Fruit fly (Drosophila melanogaster) whole organism, embryonic: ENCODE results near the gene CG44271.

Experiments used
- Bteb2 ChIP-seq: fragments of 200-800 bp; sonication (Bioruptor generic); optimal IDR thresholded peaks from 2 replicates; lab custom pipeline; 2016; ENCODE audit warnings: missing biosample characterization, missing genetic modification characterization
- C15 ChIP-seq: fragments of 200-800 bp; sonication (Bioruptor generic); IDR thresholded peaks from 3 replicates; pipeline ENCODE4 v1.3.6; 2022; ENCODE audit warnings: missing biosample characterization, missing genetic modification characterization
- CG10979 ChIP-seq: fragments of 200-800 bp; sonication (Bioruptor generic); optimal IDR thresholded peaks from 2 replicates; lab custom pipeline; 2018; ENCODE audit warnings: missing biosample characterization, mild to moderate bottlenecking, missing genetic modification characterization, moderate library complexity
- CG12104 ChIP-seq: fragments of 200-800 bp; sonication (Bioruptor generic); optimal IDR thresholded peaks from 3 replicates; lab custom pipeline; 2016; ENCODE audit warnings: missing biosample characterization, missing genetic modification characterization
- CG12219 ChIP-seq: fragments of 200-800 bp; sonication (Bioruptor generic); optimal IDR thresholded peaks from 3 replicates; lab custom pipeline; 2018; ENCODE audit warnings: missing biosample characterization, mild to moderate bottlenecking, missing genetic modification characterization
- CG12769 ChIP-seq: fragments of 200-800 bp; sonication (Bioruptor generic); optimal IDR thresholded peaks from 2 replicates; lab custom pipeline; 2019; ENCODE audit warnings: missing biosample characterization, mild to moderate bottlenecking, missing genetic modification characterization, moderate library complexity
- CG13287 ChIP-seq: fragments of 200-800 bp; sonication (Bioruptor generic); IDR thresholded peaks from 2 replicates; pipeline ENCODE4 v1.3.6; 2022; ENCODE audit warnings: missing biosample characterization, missing genetic modification characterization; ENCODE audit not compliant: partially characterized antibody
- CG15514 ChIP-seq: fragments of 200-800 bp; sonication (Bioruptor generic); optimal IDR thresholded peaks from 3 replicates; lab custom pipeline; 2017; ENCODE audit warnings: missing biosample characterization, missing genetic modification characterization, mild to moderate bottlenecking, moderate library complexity, missing genetic modification reagents
- CG17385 ChIP-seq: fragments of 200-800 bp; sonication (Bioruptor generic); optimal IDR thresholded peaks from 3 replicates; lab custom pipeline; 2018; ENCODE audit warnings: missing biosample characterization, mild to moderate bottlenecking, missing genetic modification characterization
- CG17568 ChIP-seq: fragments of 200-800 bp; sonication (Bioruptor generic); optimal IDR thresholded peaks from 2 replicates; lab custom pipeline; 2018; ENCODE audit warnings: missing biosample characterization, mild to moderate bottlenecking, missing genetic modification characterization, moderate library complexity
- CG34376 ChIP-seq: fragments of 200-800 bp; sonication (Bioruptor generic); optimal IDR thresholded peaks from 2 replicates; lab custom pipeline; 2018; ENCODE audit warnings: missing biosample characterization, mild to moderate bottlenecking, missing genetic modification characterization
- CG34422 ChIP-seq: fragments of 200-800 bp; sonication (Bioruptor generic); IDR thresholded peaks from 3 replicates; pipeline ENCODE4 v1.3.6; 2022; ENCODE audit warnings: missing biosample characterization, missing genetic modification characterization
- CG3995 ChIP-seq: fragments of 200-800 bp; sonication (Bioruptor generic); optimal IDR thresholded peaks from 3 replicates; lab custom pipeline; 2016; ENCODE audit warnings: missing biosample characterization, missing genetic modification characterization
- CG4360 ChIP-seq: fragments of 200-800 bp; sonication (Bioruptor generic); IDR thresholded peaks from 2 replicates; pipeline ENCODE4 v1.3.6; 2022; ENCODE audit warnings: missing biosample characterization, missing genetic modification characterization
- CG5180 ChIP-seq: fragments of 200-800 bp; sonication (Bioruptor generic); optimal IDR thresholded peaks from 3 replicates; lab custom pipeline; 2017; ENCODE audit warnings: missing biosample characterization, missing genetic modification characterization, mild to moderate bottlenecking, moderate library complexity, missing genetic modification reagents
- CG5245 ChIP-seq: fragments of 200-800 bp; sonication (Bioruptor generic); optimal IDR thresholded peaks from 3 replicates; lab custom pipeline; 2016; ENCODE audit warnings: missing biosample characterization, missing genetic modification characterization
- CG7839 ChIP-seq: fragments of 200-800 bp; sonication (Bioruptor generic); optimal IDR thresholded peaks from 3 replicates; lab custom pipeline; 2018; ENCODE audit warnings: missing biosample characterization, mild to moderate bottlenecking, missing genetic modification characterization, moderate library complexity
- CG8765 ChIP-seq: fragments of 200-800 bp; sonication (Bioruptor generic); IDR thresholded peaks from 2 replicates; pipeline ENCODE4 v1.3.6; 2022; ENCODE audit warnings: missing biosample characterization, missing genetic modification characterization
- CG9932 ChIP-seq: fragments of 200-800 bp; sonication (Bioruptor generic); IDR thresholded peaks from 2 replicates; pipeline ENCODE4 v1.3.6; 2022; ENCODE audit warnings: missing biosample characterization, missing genetic modification characterization
- CTCF ChIP-seq: fragments of 200-800 bp; sonication (Bioruptor generic); optimal IDR thresholded peaks from 2 replicates; lab custom pipeline; 2017; ENCODE audit warnings: missing biosample characterization, mild to moderate bottlenecking, missing genetic modification characterization, moderate library complexity
- CrebB ChIP-seq: fragments of 200-800 bp; sonication (Bioruptor generic); optimal IDR thresholded peaks from 3 replicates; lab custom pipeline; 2018; ENCODE audit warnings: missing biosample characterization, mild to moderate bottlenecking, missing genetic modification characterization
- Deaf1 ChIP-seq: fragments of 200-800 bp; optimal IDR thresholded peaks from 3 replicates; lab custom pipeline; 2019; ENCODE audit warnings: missing biosample characterization, mild to moderate bottlenecking, missing genetic modification characterization, moderate library complexity
- HmgZ ChIP-seq: fragments of 200-800 bp; sonication (Bioruptor generic); optimal IDR thresholded peaks from 2 replicates; lab custom pipeline; 2018; ENCODE audit warnings: missing biosample characterization, mild to moderate bottlenecking, missing genetic modification characterization
- Hsf ChIP-seq: fragments of 200-800 bp; sonication (Bioruptor generic); optimal IDR thresholded peaks from 3 replicates; lab custom pipeline; 2016; ENCODE audit warnings: missing biosample characterization, missing genetic modification characterization
- Med ChIP-seq: fragments of 200-800 bp; sonication (Bioruptor generic); peaks from one replicate; lab custom pipeline; 2016; ENCODE audit warnings: missing biosample characterization, missing genetic modification characterization, mild to moderate bottlenecking, inconsistent platforms, moderate library complexity
- Neu2 ChIP-seq: fragments of 200-800 bp; sonication (Bioruptor generic); optimal IDR thresholded peaks from 3 replicates; lab custom pipeline; 2016; ENCODE audit warnings: missing biosample characterization, missing genetic modification characterization, borderline replicate concordance
- Side ChIP-seq: fragments of 200-800 bp; sonication (Bioruptor generic); optimal IDR thresholded peaks from 2 replicates; lab custom pipeline; 2016; ENCODE audit warnings: missing biosample characterization, missing genetic modification characterization
- Tbp ChIP-seq: fragments of >200 bp; optimal IDR thresholded peaks from 2 replicates; lab custom pipeline; 2018; ENCODE audit warnings: missing biosample characterization, missing genetic modification characterization
- Trl ChIP-seq, 3 experiments: fragments of >200 bp in 2 of 3; fragments of 200-800 bp in 1 of 3; sonication (Bioruptor generic) in 1 of 3; optimal IDR thresholded peaks; 2 replicates in 1 of 3; 3 replicates in 2 of 3; lab custom pipeline; 2016 to 2017; ENCODE audit warnings: missing biosample characterization in 1 of 3, missing genetic modification characterization in 1 of 3
- ara ChIP-seq: fragments of 200-800 bp; sonication (Bioruptor generic); IDR thresholded peaks from 2 replicates; pipeline ENCODE4 v1.3.6; 2022; ENCODE audit warnings: missing biosample characterization, missing genetic modification characterization
- bigmax ChIP-seq: fragments of 200-800 bp; sonication (Bioruptor generic); optimal IDR thresholded peaks from 2 replicates; lab custom pipeline; 2018; ENCODE audit warnings: missing biosample characterization, mild to moderate bottlenecking, missing genetic modification characterization
- cg ChIP-seq: fragments of 200-800 bp; sonication (Bioruptor generic); optimal IDR thresholded peaks from 3 replicates; lab custom pipeline; 2019; ENCODE audit warnings: missing biosample characterization, mild to moderate bottlenecking, missing genetic modification characterization, moderate library complexity
- chinmo ChIP-seq: fragments of 200-800 bp; sonication (Bioruptor generic); IDR thresholded peaks from 4 replicates; pipeline ENCODE4 v1.3.6; 2022; ENCODE audit warnings: missing biosample characterization, missing genetic modification characterization; ENCODE audit not compliant: partially characterized antibody
- crc ChIP-seq: fragments of 200-800 bp; sonication (Bioruptor generic); optimal IDR thresholded peaks from 2 replicates; lab custom pipeline; 2016; ENCODE audit warnings: missing biosample characterization, missing genetic modification characterization
- crol ChIP-seq: fragments of 200-800 bp; sonication (Bioruptor generic); IDR thresholded peaks from 2 replicates; pipeline ENCODE4 v1.3.6; 2022; ENCODE audit warnings: missing biosample characterization, missing genetic modification characterization
- fd64A ChIP-seq: fragments of 200-800 bp; sonication (Bioruptor generic); optimal IDR thresholded peaks from 3 replicates; lab custom pipeline; 2018; ENCODE audit warnings: missing biosample characterization, mild to moderate bottlenecking, missing genetic modification characterization
- gfzf ChIP-seq: fragments of 200-800 bp; sonication (Bioruptor generic); optimal IDR thresholded peaks from 2 replicates; lab custom pipeline; 2016; ENCODE audit warnings: missing biosample characterization, mild to moderate bottlenecking, missing genetic modification characterization, moderate library complexity
- grn ChIP-seq: fragments of 200-800 bp; sonication (Bioruptor generic); optimal IDR thresholded peaks from 3 replicates; lab custom pipeline; 2017; ENCODE audit warnings: missing biosample characterization, missing genetic modification characterization
- gro ChIP-seq: fragments of 200-800 bp; sonication (Bioruptor generic); optimal IDR thresholded peaks from 2 replicates; lab custom pipeline; 2016; ENCODE audit warnings: missing biosample characterization, missing genetic modification characterization
- gsb-n ChIP-seq: fragments of 200-800 bp; sonication (Bioruptor generic); optimal IDR thresholded peaks from 3 replicates; lab custom pipeline; 2018; ENCODE audit warnings: missing biosample characterization, mild to moderate bottlenecking, missing genetic modification characterization
- kah ChIP-seq: fragments of 200-800 bp; sonication (Bioruptor generic); optimal IDR thresholded peaks from 2 replicates; lab custom pipeline; 2018; ENCODE audit warnings: missing biosample characterization, mild to moderate bottlenecking, missing genetic modification characterization
- kni ChIP-seq: fragments of 200-800 bp; sonication (Bioruptor generic); optimal IDR thresholded peaks from 3 replicates; lab custom pipeline; 2017; ENCODE audit warnings: mild to moderate bottlenecking, missing biosample characterization, missing genetic modification reagents, missing genetic modification characterization
- sd ChIP-seq: fragments of 200-800 bp; sonication (Bioruptor generic); optimal IDR thresholded peaks from 3 replicates; lab custom pipeline; 2018; ENCODE audit warnings: missing biosample characterization, mild to moderate bottlenecking, missing genetic modification characterization, moderate library complexity
- seq ChIP-seq: fragments of 200-800 bp; sonication (Bioruptor generic); IDR thresholded peaks from 2 replicates; pipeline ENCODE4 v1.3.6; 2022; ENCODE audit warnings: missing biosample characterization, missing genetic modification characterization
- sug ChIP-seq: fragments of 200-800 bp; optimal IDR thresholded peaks from 2 replicates; lab custom pipeline; 2019; ENCODE audit warnings: missing biosample characterization, mild to moderate bottlenecking, missing genetic modification characterization, moderate library complexity
- z ChIP-seq: fragments of 200-800 bp; sonication (Bioruptor generic); IDR thresholded peaks from 3 replicates; pipeline ENCODE4 v1.3.6; 2022; ENCODE audit warnings: missing biosample characterization, missing genetic modification characterization
- zen2 ChIP-seq: fragments of 200-800 bp; sonication (Bioruptor generic); IDR thresholded peaks from 3 replicates; pipeline ENCODE4 v1.3.6; 2022; ENCODE audit warnings: missing biosample characterization, missing genetic modification characterization; ENCODE audit not compliant: partially characterized antibody

The CG44271 gene

dm6 chr2L:6793763-6794417, 46.2 kb upstream of the CG44271 start (continued):
- no peak for TF ChIP-seq grn (GFP tag; lab: Kevin White, UChicago)
- TF ChIP-seq Side (GFP tag; lab: Kevin White, UChicago), result no peak
- TF ChIP-seq fd64A (GFP tag; lab: Kevin White, UChicago), result no peak
- peak; percentile 2 for TF ChIP-seq CG7839
- no peak for TF ChIP-seq crc (GFP tag; lab: Kevin White, UChicago)

DNA sequence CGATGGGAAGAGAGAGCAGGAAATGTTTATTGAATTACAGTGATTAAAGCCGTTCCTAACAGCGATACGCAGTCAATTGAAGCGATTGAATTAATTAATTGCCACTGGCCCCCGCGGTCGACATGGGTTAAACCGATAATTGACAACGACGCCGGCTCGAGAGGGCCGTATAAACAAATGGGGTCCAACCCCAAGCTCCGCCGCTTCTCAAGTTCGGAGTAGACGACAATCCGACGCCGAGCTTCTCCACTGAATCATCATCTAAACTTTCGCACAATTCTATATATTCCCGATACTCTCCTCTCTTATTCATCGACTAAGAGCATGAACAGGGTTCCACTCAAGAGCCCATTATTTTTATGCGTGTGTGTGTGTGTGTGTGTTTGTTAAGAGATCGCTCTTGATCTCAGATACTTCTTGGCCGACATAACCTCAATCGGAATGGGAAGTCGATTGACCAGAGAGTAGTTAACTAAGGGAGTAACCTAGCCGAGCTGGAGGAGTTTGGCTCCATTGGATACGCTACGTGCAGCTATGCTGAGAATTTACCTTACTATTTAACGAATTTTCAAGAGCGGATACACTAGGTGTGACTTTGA, 44.2 kb upstream of the CG44271 start:
- TF ChIP-seq CG15514 (GFP tag; lab: Kevin White, UChicago) (no peak), kah (GFP tag; lab: Kevin White, UChicago) (no peak), seq (GFP tag; lab: Robert Waterston, UW) (0 out of 2 replicates have a peak, but pooled peaks have one; percentile 35), CG17568 (GFP tag; lab: Kevin White, UChicago) (peak; percentile 14), chinmo (GFP tag; lab: Robert Waterston, UW) (0 out of 4 replicates have a peak, but pooled peaks have one; percentile 72), CG34376 (peak; percentile 10), CG4360 (peak; percentile 29; the same call in 1 of the 2 replicates), CG10979 (tag; lab: Kevin White, UChicago) (no peak), sug (tag; lab: Kevin White, UChicago) (peak; percentile 27), zen2 (GFP tag; lab: Robert Waterston, UW) (0 out of 3 replicates have a peak, but pooled peaks have one; percentile 4), CrebB (tag; lab: Kevin White, UChicago) (peak; percentile 42), ara (GFP tag; lab: Robert Waterston, UW) (no peak), CG8765 (GFP tag; lab: Robert Waterston, UW) (no peak), Hsf (GFP tag; lab: Kevin White, UChicago) (no peak), CG17385 (GFP tag; lab: Kevin White, UChicago) (peak; percentile 11), cg (peak; percentile 79), CG13287 (GFP tag; lab: Robert Waterston, UW) (peak; percentile 51), gro (no peak), CG3995 (GFP tag; lab: Kevin White, UChicago) (no peak), crol (GFP tag; lab: Robert Waterston, UW) (no peak), CTCF (GFP tag; lab: Kevin White, UChicago) (no peak), kni (GFP tag; lab: Kevin White, UChicago) (peak; percentile 66), bigmax (GFP tag; lab: Kevin White, UChicago) (peak; percentile 98), CG12769 (tag; lab: Kevin White, UChicago) (peak; percentile 43), gsb-n (tag; lab: Kevin White, UChicago) (peak; percentile 4), gfzf (GFP tag; lab: Kevin White, UChicago) (no peak), HmgZ (tag; lab: Kevin White, UChicago) (peak; percentile 17), CG5180 (GFP tag; lab: Kevin White, UChicago) (peak; percentile 34), CG34422 (GFP tag; lab: Robert Waterston, UW) (peak; percentile 25; the same call in 1 of the 3 replicates), CG5245 (GFP tag; lab: Kevin White, UChicago) (no peak), CG12219 (GFP tag; lab: Kevin White, UChicago) (no peak), Deaf1 (peak; percentile 6), CG12104 (GFP tag; lab: Kevin White, UChicago) (no peak), Trl (optimal IDR thresholded peaks at IDR 0.05; lab: Kevin White, UChicago) (peak; percentile 83 to 93), Trl (GFP tag; optimal IDR thresholded peaks at IDR 0.05; lab: Kevin White, UChicago) (no peak), Bteb2 (no peak), C15 (GFP tag; lab: Robert Waterston, UW) (no peak), z (GFP tag; lab: Robert Waterston, UW) (peak; percentile 97), Neu2 (GFP tag; lab: Kevin White, UChicago) (no peak), Med (peak; percentile 49), CG9932 (GFP tag; lab: Robert Waterston, UW) (0 out of 2 replicates have a peak, but pooled peaks have one; percentile 19), sd (peak; percentile 57), Tbp (GFP tag; lab: Kevin White, UChicago) (no peak)
